Fruit fly (Drosophila melanogaster) whole organism, embryonic: ENCODE measurements around the gene CG32388.

ENCODE experiments used
- B-H2 ChIP-seq: fragments of 200-800 bp; sonication (Bioruptor generic); optimal IDR thresholded peaks from 2 replicates; lab custom pipeline; 2018; ENCODE audit warnings: missing biosample characterization, mild to moderate bottlenecking, missing genetic modification characterization
- Blimp-1 ChIP-seq: fragments of 200-800 bp; sonication (Bioruptor generic); optimal IDR thresholded peaks from 3 replicates; lab custom pipeline; 2018; ENCODE audit warnings: missing biosample characterization, missing genetic modification characterization, mild to moderate bottlenecking, moderate library complexity, missing genetic modification reagents
- CG10147 ChIP-seq: fragments of 200-800 bp; sonication (Bioruptor generic); optimal IDR thresholded peaks from 2 replicates; lab custom pipeline; 2019; ENCODE audit warnings: missing biosample characterization, mild to moderate bottlenecking, missing genetic modification characterization, moderate library complexity
- CG10366 ChIP-seq: fragments of 200-800 bp; sonication (Bioruptor generic); IDR thresholded peaks from 2 replicates; pipeline ENCODE4 v1.3.6; 2022; ENCODE audit warnings: missing biosample characterization, missing genetic modification characterization
- CG13287 ChIP-seq: fragments of 200-800 bp; sonication (Bioruptor generic); IDR thresholded peaks from 2 replicates; pipeline ENCODE4 v1.3.6; 2022; ENCODE audit warnings: missing biosample characterization, missing genetic modification characterization; ENCODE audit not compliant: partially characterized antibody
- CG13624 ChIP-seq: fragments of 200-800 bp; sonication (Bioruptor generic); optimal IDR thresholded peaks from 2 replicates; lab custom pipeline; 2016; ENCODE audit warnings: missing biosample characterization, missing genetic modification characterization
- CG14441 ChIP-seq: fragments of 200-800 bp; sonication (Bioruptor generic); IDR thresholded peaks from 2 replicates; pipeline ENCODE4 v1.3.6; 2022; ENCODE audit warnings: missing biosample characterization, missing genetic modification characterization
- CG17568 ChIP-seq: fragments of 200-800 bp; sonication (Bioruptor generic); optimal IDR thresholded peaks from 2 replicates; lab custom pipeline; 2018; ENCODE audit warnings: missing biosample characterization, mild to moderate bottlenecking, missing genetic modification characterization, moderate library complexity
- CG2116 ChIP-seq: fragments of 200-800 bp; sonication (Bioruptor generic); optimal IDR thresholded peaks from 3 replicates; lab custom pipeline; 2018; ENCODE audit warnings: missing biosample characterization, mild to moderate bottlenecking, missing genetic modification characterization
- CG30431 ChIP-seq: fragments of 200-800 bp; sonication (Bioruptor generic); optimal IDR thresholded peaks from 2 replicates; lab custom pipeline; 2017; ENCODE audit warnings: missing biosample characterization, missing genetic modification characterization
- CG4360 ChIP-seq: fragments of 200-800 bp; sonication (Bioruptor generic); IDR thresholded peaks from 2 replicates; pipeline ENCODE4 v1.3.6; 2022; ENCODE audit warnings: missing biosample characterization, missing genetic modification characterization
- CG6175 ChIP-seq: fragments of 200-800 bp; sonication (Bioruptor generic); IDR thresholded peaks from 3 replicates; pipeline ENCODE4 v1.3.6; 2022; ENCODE audit warnings: missing biosample characterization, missing genetic modification characterization
- CG8944 ChIP-seq: fragments of 200-800 bp; sonication (Bioruptor generic); optimal IDR thresholded peaks from 3 replicates; lab custom pipeline; 2016; ENCODE audit warnings: missing biosample characterization, missing genetic modification characterization
- D19A ChIP-seq: fragments of 200-800 bp; optimal IDR thresholded peaks from 3 replicates; lab custom pipeline; 2019; ENCODE audit warnings: missing biosample characterization, mild to moderate bottlenecking, missing genetic modification characterization, moderate library complexity
- Dip2 ChIP-seq: fragments of 200-800 bp; sonication (Bioruptor generic); IDR thresholded peaks from 2 replicates; pipeline ENCODE4 v1.3.6; 2022; ENCODE audit warnings: missing biosample characterization, missing genetic modification characterization
- Dref ChIP-seq: fragments of 200-800 bp; sonication (Bioruptor generic); IDR thresholded peaks from 2 replicates; pipeline ENCODE4 v1.3.6; 2022; ENCODE audit warnings: missing biosample characterization, missing genetic modification characterization
- E2f2 ChIP-seq: fragments of 200-800 bp; sonication (Bioruptor generic); IDR thresholded peaks from 2 replicates; pipeline ENCODE4 v1.3.6; 2022; ENCODE audit warnings: missing biosample characterization, missing genetic modification characterization
- Elba2 ChIP-seq: fragments of 200-800 bp; sonication (Bioruptor generic); optimal IDR thresholded peaks from 3 replicates; lab custom pipeline; 2016; ENCODE audit warnings: missing biosample characterization, missing genetic modification characterization
- H15 ChIP-seq: fragments of 200-800 bp; sonication (Bioruptor generic); IDR thresholded peaks from 3 replicates; pipeline ENCODE4 v1.3.6; 2022; ENCODE audit warnings: missing biosample characterization, missing genetic modification characterization
- Hey ChIP-seq: fragments of 200-800 bp; sonication (Bioruptor generic); optimal IDR thresholded peaks from 3 replicates; lab custom pipeline; 2018; ENCODE audit warnings: missing biosample characterization, mild to moderate bottlenecking, missing genetic modification characterization
- Hr51 ChIP-seq, 2 experiments: fragments of 200-800 bp; sonication (Bioruptor generic); optimal IDR thresholded peaks; 2 replicates in 1 of 2; 3 replicates in 1 of 2; lab custom pipeline; 2016 to 2018; ENCODE audit warnings: missing biosample characterization in 2 of 2, missing genetic modification characterization in 2 of 2, mild to moderate bottlenecking in 1 of 2, moderate library complexity in 1 of 2
- Oli ChIP-seq: fragments of 200-800 bp; sonication (Bioruptor generic); optimal IDR thresholded peaks from 2 replicates; lab custom pipeline; 2018; ENCODE audit warnings: missing biosample characterization, mild to moderate bottlenecking, missing genetic modification characterization, moderate library complexity
- Sox102F ChIP-seq: fragments of 200-800 bp; sonication (Bioruptor generic); optimal IDR thresholded peaks from 2 replicates; lab custom pipeline; 2018; ENCODE audit warnings: missing biosample characterization, mild to moderate bottlenecking, missing genetic modification characterization, moderate library complexity
- Usf ChIP-seq: fragments of 200-800 bp; sonication (Bioruptor generic); optimal IDR thresholded peaks from 2 replicates; lab custom pipeline; 2017; ENCODE audit warnings: missing genotype, missing biosample characterization, missing genetic modification characterization
- Xrp1 ChIP-seq: fragments of 200-800 bp; sonication (Bioruptor generic); IDR thresholded peaks from 2 replicates; pipeline ENCODE4 v1.3.6; 2022; ENCODE audit warnings: missing biosample characterization, missing genetic modification characterization
- al ChIP-seq: fragments of 200-800 bp; sonication (Bioruptor generic); IDR thresholded peaks from 2 replicates; pipeline ENCODE4 v1.3.6; 2022; ENCODE audit warnings: missing biosample characterization, missing genetic modification characterization
- ase ChIP-seq: fragments of 200-800 bp; sonication (Bioruptor generic); IDR thresholded peaks from 3 replicates; pipeline ENCODE4 v1.3.6; 2022; ENCODE audit warnings: missing biosample characterization, missing genetic modification characterization
- az2 ChIP-seq: fragments of 200-800 bp; sonication (Bioruptor generic); optimal IDR thresholded peaks from 3 replicates; lab custom pipeline; 2016; ENCODE audit warnings: missing biosample characterization, missing genetic modification characterization
- bowl ChIP-seq: fragments of 200-800 bp; sonication (Bioruptor generic); IDR thresholded peaks from 2 replicates; pipeline ENCODE4 v1.3.6; 2022; ENCODE audit warnings: missing biosample characterization, missing genetic modification characterization
- bsh ChIP-seq, 2 experiments: fragments of 200-800 bp; sonication (Bioruptor generic); optimal IDR thresholded peaks; 2 replicates each; lab custom pipeline; 2017 to 2018; ENCODE audit warnings: mild to moderate bottlenecking in 2 of 2, missing biosample characterization in 2 of 2, missing genetic modification characterization in 2 of 2, moderate library complexity in 1 of 2
- chm ChIP-seq: fragments of 200-800 bp; sonication (Bioruptor generic); IDR thresholded peaks from 2 replicates; pipeline ENCODE4 v1.3.6; 2022; ENCODE audit warnings: missing biosample characterization, missing genetic modification characterization
- dm ChIP-seq: fragments of 200-800 bp; sonication (Bioruptor generic); optimal IDR thresholded peaks from 3 replicates; lab custom pipeline; 2016; ENCODE audit warnings: missing biosample characterization, missing genetic modification characterization
- dmrt11E ChIP-seq: fragments of 200-800 bp; sonication (Bioruptor generic); optimal IDR thresholded peaks from 3 replicates; lab custom pipeline; 2018; ENCODE audit warnings: missing biosample characterization, mild to moderate bottlenecking, missing genetic modification characterization, moderate library complexity
- ftz-f1 ChIP-seq: fragments of 200-800 bp; sonication (Bioruptor generic); optimal IDR thresholded peaks from 2 replicates; lab custom pipeline; 2016; ENCODE audit warnings: missing biosample characterization, missing genetic modification characterization
- gem ChIP-seq: fragments of 200-800 bp; sonication (Bioruptor generic); optimal IDR thresholded peaks from 2 replicates; lab custom pipeline; 2019; ENCODE audit warnings: missing biosample characterization, mild to moderate bottlenecking, missing genetic modification characterization, moderate library complexity
- gfzf ChIP-seq: fragments of 200-800 bp; sonication (Bioruptor generic); optimal IDR thresholded peaks from 2 replicates; lab custom pipeline; 2016; ENCODE audit warnings: missing biosample characterization, mild to moderate bottlenecking, missing genetic modification characterization, moderate library complexity
- jigr1 ChIP-seq: fragments of 200-800 bp; sonication (Bioruptor generic); IDR thresholded peaks from 3 replicates; pipeline ENCODE4 v1.3.6; 2022; ENCODE audit warnings: missing biosample characterization, missing genetic modification characterization
- lov ChIP-seq, 2 experiments: fragments of 200-800 bp in 1 of 2; fragments of >200 bp in 1 of 2; sonication (Bioruptor generic) in 1 of 2; IDR thresholded peaks in 1 of 2; optimal IDR thresholded peaks in 1 of 2; 2 replicates in 1 of 2; 3 replicates in 1 of 2; pipeline versions ENCODE4 v1.3.6 to Lab custom; 2017 to 2022; ENCODE audit warnings: missing biosample characterization in 1 of 2, missing genetic modification characterization in 1 of 2
- so ChIP-seq: fragments of 200-800 bp; sonication (Bioruptor generic); IDR thresholded peaks from 3 replicates; pipeline ENCODE4 v1.3.6; 2022; ENCODE audit warnings: missing biosample characterization, missing genetic modification characterization
- usp ChIP-seq: fragments of >200 bp; optimal IDR thresholded peaks from 2 replicates; lab custom pipeline; 2017; ENCODE audit warnings: missing biosample characterization, missing genetic modification characterization
- yki ChIP-seq: fragments of >200 bp; optimal IDR thresholded peaks from 3 replicates; lab custom pipeline; 2018

CG32388 gene

dm6 chr3L:7008351-7008750 is 24.0 kb upstream of the CG32388 start (continued):
- peak; percentile 43 for TF ChIP-seq CG2116 (GFP tag; lab: Kevin White, UChicago)
- peak; percentile 92 for TF ChIP-seq CG10147 (GFP tag; lab: Kevin White, UChicago)
- peak; percentile 19 for TF ChIP-seq Usf (GFP tag; lab: Kevin White, UChicago)
- TF ChIP-seq CG14441: peak; percentile 52; the same call in 1 of the 2 replicates
- TF ChIP-seq E2f2 (GFP tag; lab: Robert Waterston, UW): peak; percentile 55; the same call in 1 of the 2 replicates
- TF ChIP-seq Dref (GFP tag; lab: Robert Waterston, UW): no peak
- no peak for TF ChIP-seq lov (optimal IDR thresholded peaks at IDR 0.05; lab: Kevin White, UChicago)
- TF ChIP-seq lov (GFP tag; IDR thresholded peaks at IDR 0.05; lab: Robert Waterston, UW): peak; percentile 41; the same call in 1 of the 3 replicates
- TF ChIP-seq Xrp1 (GFP tag; lab: Robert Waterston, UW): peak; percentile 82
- TF ChIP-seq CG17568 (GFP tag; lab: Kevin White, UChicago): peak; percentile 58
- no peak for TF ChIP-seq dm (GFP tag; lab: Kevin White, UChicago)
- peak; percentile 52; the same call in 2 of the 3 replicates for TF ChIP-seq ase (GFP tag; lab: Robert Waterston, UW)
- TF ChIP-seq chm (GFP tag; lab: Robert Waterston, UW): peak; percentile 15; the same call in 1 of the 2 replicates
- TF ChIP-seq jigr1: peak; percentile 58; the same call in 1 of the 3 replicates
- TF ChIP-seq az2: peak; percentile 79
- no peak for TF ChIP-seq al
- TF ChIP-seq Dip2 (GFP tag; lab: Robert Waterston, UW): no peak

dm6 chr3L:7006421-7006820 is 22.0 kb upstream of the CG32388 start:
- no peak for TF ChIP-seq yki (lab: Kevin White, UChicago)
- TF ChIP-seq CG8944: no peak
- TF ChIP-seq Oli (tag; lab: Kevin White, UChicago): peak; percentile 4
- TF ChIP-seq CG13287: no peak
- no peak for TF ChIP-seq dmrt11E (tag; lab: Kevin White, UChicago)
- TF ChIP-seq CG6175 (GFP tag; lab: Robert Waterston, UW): no peak
- no peak for TF ChIP-seq H15
- TF ChIP-seq so: no peak
- TF ChIP-seq D19A: no peak
- no peak for TF ChIP-seq CG4360
- no peak for TF ChIP-seq Elba2
- no peak for TF ChIP-seq B-H2 (GFP tag; lab: Kevin White, UChicago)
- no peak for TF ChIP-seq bowl (GFP tag; lab: Robert Waterston, UW)
- TF ChIP-seq Blimp-1 (GFP tag; lab: Kevin White, UChicago): peak; percentile 42
- no peak for TF ChIP-seq usp (GFP tag; lab: Kevin White, UChicago)
- TF ChIP-seq ftz-f1 (GFP tag; lab: Kevin White, UChicago): no peak
- TF ChIP-seq bsh (GFP tag; optimal IDR thresholded peaks at IDR 0.05; lab: Kevin White, UChicago): peak in 1 of 2 experiments; percentile 25
- TF ChIP-seq Hr51 (GFP tag; optimal IDR thresholded peaks at IDR 0.05; lab: Kevin White, UChicago): peak in 1 of 2 experiments; percentile 6
- TF ChIP-seq CG13624 (GFP tag; lab: Kevin White, UChicago): no peak
- TF ChIP-seq Hey (tag; lab: Kevin White, UChicago): no peak
- no peak for TF ChIP-seq CG30431 (GFP tag; lab: Kevin White, UChicago)
- TF ChIP-seq gfzf (GFP tag; lab: Kevin White, UChicago): no peak
- TF ChIP-seq CG10366 (GFP tag; lab: Robert Waterston, UW): no peak
- TF ChIP-seq gem (tag; lab: Kevin White, UChicago): peak; percentile 30
- peak; percentile 51 for TF ChIP-seq Sox102F
